Worm (Caenorhabditis elegans) whole organism, young adult: ENCODE measurements around the gene F13D12.3.
A peak's percentile ranks its signal among the peaks of the same experiment; 100 is the strongest.

Source experiments
- B0336.3 ChIP-seq: fragments of 200-800 bp; sonication (Bioruptor generic); IDR thresholded peaks from 2 replicates; pipeline ENCODE4 v1.3.6; 2022; ENCODE audit warnings: missing genetic modification characterization, missing compliant biosample characterization
- F23B12.7 ChIP-seq: sonication (generic microtip); optimal IDR thresholded peaks from 2 replicates; lab custom pipeline; 2017; ENCODE audit warnings: missing genetic modification characterization, mild to moderate bottlenecking, missing compliant biosample characterization, antibody characterized with exemption, moderate library complexity; ENCODE audit not compliant: insufficient read depth
- F33H1.4 ChIP-seq: fragments of 200-800 bp; sonication (Bioruptor generic); IDR thresholded peaks from 2 replicates; pipeline ENCODE4 v1.3.6; 2022; ENCODE audit warnings: missing genetic modification reagents, missing genetic modification characterization, missing compliant biosample characterization
- Y53F4B.3 ChIP-seq: fragments of 200-800 bp; sonication (Bioruptor generic); IDR thresholded peaks from 2 replicates; pipeline ENCODE4 v1.3.6; 2022; ENCODE audit warnings: missing genetic modification reagents, missing genetic modification characterization, missing compliant biosample characterization
- Y53G8AR.9 ChIP-seq: fragments of 200-800 bp; sonication (Bioruptor generic); conservative IDR thresholded peaks from 2 replicates; pipeline ENCODE4 v1.3.6; 2022; ENCODE audit warnings: missing genetic modification reagents, missing genetic modification characterization, missing compliant biosample characterization
- Y56A3A.18 ChIP-seq: fragments of 200-800 bp; sonication (Bioruptor generic); IDR thresholded peaks from 2 replicates; pipeline ENCODE4 v1.3.6; 2022; ENCODE audit warnings: missing genetic modification reagents, missing genetic modification characterization, missing compliant biosample characterization
- ZK185.1 ChIP-seq: sonication (generic microtip); optimal IDR thresholded peaks from 2 replicates; lab custom pipeline; 2016; ENCODE audit warnings: mild to moderate bottlenecking, missing genetic modification characterization, missing compliant biosample characterization; ENCODE audit not compliant: poor library complexity, severe bottlenecking
- ama-1 ChIP-seq, 3 experiments: fragments of 150-350 bp in 1 of 3; sonication (generic microtip) in 2 of 3; optimal IDR thresholded peaks; 2 replicates each; lab custom pipeline; 2014 to 2018; ENCODE audit warnings: missing biosample characterization in 2 of 3, missing genetic modification characterization in 2 of 3, missing genetic modification reagents in 2 of 3
- attf-3 ChIP-seq: fragments of 200-800 bp; sonication (Bioruptor generic); conservative IDR thresholded peaks from 2 replicates; pipeline ENCODE4 v1.3.6; 2022; ENCODE audit warnings: missing genetic modification reagents, missing genetic modification characterization, missing compliant biosample characterization
- attf-5 ChIP-seq: fragments of 200-800 bp; sonication (Bioruptor generic); optimal IDR thresholded peaks from 2 replicates; lab custom pipeline; 2018; ENCODE audit warnings: mild to moderate bottlenecking, missing genetic modification characterization, missing compliant biosample characterization
- bed-2 ChIP-seq: fragments of 200-800 bp; sonication (Bioruptor generic); IDR thresholded peaks from 2 replicates; pipeline ENCODE4 v1.3.6; 2022; ENCODE audit warnings: missing genetic modification reagents, missing genetic modification characterization, missing compliant biosample characterization
- ccch-3 ChIP-seq: fragments of 200-800 bp; sonication (Bioruptor generic); optimal IDR thresholded peaks from 2 replicates; lab custom pipeline; 2018; ENCODE audit warnings: mild to moderate bottlenecking, missing genetic modification characterization, missing compliant biosample characterization
- cebp-1 ChIP-seq, 2 experiments: fragments of 200-800 bp in 1 of 2; sonication (Bioruptor generic) in 1 of 2; sonication (generic microtip) in 1 of 2; IDR thresholded peaks in 1 of 2; optimal IDR thresholded peaks in 1 of 2; 2 replicates each; pipeline versions ENCODE4 v1.3.6 to Lab custom; 2017 to 2022; ENCODE audit warnings: missing compliant biosample characterization in 2 of 2, missing genetic modification characterization in 2 of 2, mild to moderate bottlenecking in 1 of 2, missing genetic modification reagents in 1 of 2, moderate library complexity in 1 of 2
- cebp-2 ChIP-seq: fragments of 200-800 bp; sonication (Bioruptor generic); IDR thresholded peaks from 2 replicates; pipeline ENCODE4 v1.3.6; 2022; ENCODE audit warnings: missing genetic modification characterization, missing compliant biosample characterization
- ceh-27 ChIP-seq: fragments of 200-800 bp; sonication (Bioruptor generic); optimal IDR thresholded peaks from 2 replicates; lab custom pipeline; 2018; ENCODE audit warnings: mild to moderate bottlenecking, missing genetic modification characterization, moderate library complexity, missing compliant biosample characterization
- ceh-79 ChIP-seq: sonication (generic microtip); optimal IDR thresholded peaks from 2 replicates; lab custom pipeline; 2017; ENCODE audit warnings: mild to moderate bottlenecking, missing genetic modification characterization, missing compliant biosample characterization
- chd-7 ChIP-seq: sonication (generic microtip); optimal IDR thresholded peaks from 2 replicates; lab custom pipeline; 2016; ENCODE audit warnings: mild to moderate bottlenecking, missing genetic modification characterization, moderate library complexity, missing compliant biosample characterization
- dox-1 ChIP-seq: fragments of 200-800 bp; sonication (Bioruptor generic); IDR thresholded peaks from 2 replicates; pipeline ENCODE4 v1.3.6; 2022; ENCODE audit warnings: missing genetic modification reagents, missing genetic modification characterization, missing compliant biosample characterization
- efl-1 ChIP-seq: fragments of 150-350 bp; optimal IDR thresholded peaks from 2 replicates; lab custom pipeline; 2014; ENCODE audit warnings: missing biosample characterization, missing genetic modification reagents, missing genetic modification characterization
- egrh-3 ChIP-seq: fragments of 200-800 bp; sonication (Bioruptor generic); IDR thresholded peaks from 2 replicates; pipeline ENCODE4 v1.3.6; 2022; ENCODE audit warnings: missing genetic modification reagents, missing genetic modification characterization, missing compliant biosample characterization
- fkh-3 ChIP-seq: sonication (generic microtip); optimal IDR thresholded peaks from 2 replicates; lab custom pipeline; 2016; ENCODE audit warnings: mild to moderate bottlenecking, missing genetic modification characterization, missing compliant biosample characterization
- him-1 ChIP-seq: sonication (generic microtip); optimal IDR thresholded peaks from 2 replicates; lab custom pipeline; 2016; ENCODE audit warnings: missing genotype, missing genetic modification reagents, missing genetic modification characterization, missing compliant biosample characterization
- hlh-12 ChIP-seq: sonication (generic microtip); optimal IDR thresholded peaks from 2 replicates; lab custom pipeline; 2016; ENCODE audit warnings: missing genetic modification characterization, missing compliant biosample characterization
- hlh-26 ChIP-seq: fragments of 200-800 bp; sonication (Bioruptor generic); conservative IDR thresholded peaks from 2 replicates; pipeline ENCODE4 v1.3.6; 2022; ENCODE audit warnings: missing genetic modification reagents, missing genetic modification characterization, missing compliant biosample characterization
- hsf-1 ChIP-seq: fragments of 200-800 bp; sonication (Bioruptor generic); IDR thresholded peaks from 2 replicates; pipeline ENCODE4 v1.3.6; 2022; ENCODE audit warnings: missing genetic modification reagents, missing genetic modification characterization, missing compliant biosample characterization
- lag-1 ChIP-seq: fragments of 200-800 bp; sonication (Bioruptor generic); IDR thresholded peaks from 2 replicates; pipeline ENCODE4 v1.3.6; 2022; ENCODE audit warnings: missing genetic modification reagents, missing genetic modification characterization, missing compliant biosample characterization
- let-526 ChIP-seq: fragments of 200-800 bp; sonication (Bioruptor generic); IDR thresholded peaks from 2 replicates; pipeline ENCODE4 v1.3.6; 2022; ENCODE audit warnings: missing genetic modification reagents, missing genetic modification characterization, missing compliant biosample characterization
- lin-26 ChIP-seq: fragments of 200-800 bp; sonication (Bioruptor generic); IDR thresholded peaks from 2 replicates; pipeline ENCODE4 v1.3.6; 2022; ENCODE audit warnings: missing genetic modification reagents, missing genetic modification characterization, missing compliant biosample characterization
- lin-54 ChIP-seq: fragments of 200-800 bp; sonication (Bioruptor generic); optimal IDR thresholded peaks from 2 replicates; lab custom pipeline; 2018; ENCODE audit warnings: mild to moderate bottlenecking, missing genetic modification characterization, missing compliant biosample characterization
- lir-1 ChIP-seq: fragments of 200-800 bp; sonication (Bioruptor generic); conservative IDR thresholded peaks from 2 replicates; pipeline ENCODE4 v1.3.6; 2022; ENCODE audit warnings: missing genetic modification reagents, missing genetic modification characterization, missing compliant biosample characterization
- madf-10 ChIP-seq: sonication (generic microtip); optimal IDR thresholded peaks from 2 replicates; lab custom pipeline; 2016; ENCODE audit warnings: mild to moderate bottlenecking, missing genetic modification characterization, missing compliant biosample characterization
- madf-3 ChIP-seq: fragments of 200-800 bp; sonication (Bioruptor generic); IDR thresholded peaks from 2 replicates; pipeline ENCODE4 v1.3.6; 2022; ENCODE audit warnings: missing genetic modification reagents, missing genetic modification characterization, missing compliant biosample characterization
- madf-8 ChIP-seq: fragments of 200-800 bp; sonication (Bioruptor generic); conservative IDR thresholded peaks from 2 replicates; pipeline ENCODE4 v1.3.6; 2022; ENCODE audit warnings: missing genetic modification reagents, missing genetic modification characterization, missing compliant biosample characterization
- mxl-1 ChIP-seq: sonication (generic microtip); optimal IDR thresholded peaks from 2 replicates; lab custom pipeline; 2016; ENCODE audit warnings: missing genetic modification characterization, missing compliant biosample characterization
- nfya-1 ChIP-seq: sonication (generic microtip); optimal IDR thresholded peaks from 2 replicates; lab custom pipeline; 2017; ENCODE audit warnings: antibody characterized with exemption, missing compliant biosample characterization, missing genetic modification characterization, borderline replicate concordance; ENCODE audit not compliant: insufficient read depth
- nhr-80 ChIP-seq: sonication (generic microtip); optimal IDR thresholded peaks from 2 replicates; lab custom pipeline; 2016; ENCODE audit warnings: missing genetic modification characterization, missing compliant biosample characterization
- pbrm-1 ChIP-seq: fragments of 200-800 bp; sonication (Bioruptor generic); IDR thresholded peaks from 2 replicates; pipeline ENCODE4 v1.3.6; 2022; ENCODE audit warnings: missing genetic modification reagents, missing genetic modification characterization, missing compliant biosample characterization
- rec-8 ChIP-seq, 2 experiments: sonication (generic microtip); optimal IDR thresholded peaks; 2 replicates each; lab custom pipeline; 2016; ENCODE audit warnings: mild to moderate bottlenecking in 2 of 2, missing genetic modification characterization in 2 of 2, missing genetic modification reagents in 2 of 2, missing genotype in 2 of 2, missing biosample characterization in 1 of 2, missing compliant biosample characterization in 1 of 2, moderate library complexity in 1 of 2
- repo-1 ChIP-seq: sonication (generic microtip); optimal IDR thresholded peaks from 2 replicates; lab custom pipeline; 2017; ENCODE audit warnings: mild to moderate bottlenecking, missing genetic modification characterization, missing compliant biosample characterization
- snpc-1.3 ChIP-seq: sonication (generic microtip); optimal IDR thresholded peaks from 2 replicates; lab custom pipeline; 2017; ENCODE audit warnings: missing genetic modification characterization, mild to moderate bottlenecking, missing compliant biosample characterization, antibody characterized with exemption, moderate library complexity, missing genotype, missing genetic modification reagents; ENCODE audit not compliant: insufficient read depth
- tbx-9 ChIP-seq: sonication (generic microtip); optimal IDR thresholded peaks from 2 replicates; lab custom pipeline; 2016; ENCODE audit warnings: borderline replicate concordance, missing genetic modification characterization, inconsistent platforms, missing compliant biosample characterization
- xnd-1 ChIP-seq: sonication (generic microtip); optimal IDR thresholded peaks from 2 replicates; lab custom pipeline; 2016; ENCODE audit warnings: missing genotype, missing genetic modification reagents, missing genetic modification characterization, missing compliant biosample characterization
- zim-3 ChIP-seq: sonication (generic microtip); optimal IDR thresholded peaks from 2 replicates; lab custom pipeline; 2017; ENCODE audit warnings: mild to moderate bottlenecking, missing genetic modification characterization, moderate library complexity, missing compliant biosample characterization
- ztf-22 ChIP-seq: fragments of 200-800 bp; sonication (Bioruptor generic); optimal IDR thresholded peaks from 2 replicates; lab custom pipeline; 2018; ENCODE audit warnings: mild to moderate bottlenecking, missing genetic modification characterization, moderate library complexity, missing compliant biosample characterization
- ztf-25 ChIP-seq: fragments of 200-800 bp; sonication (Bioruptor generic); IDR thresholded peaks from 2 replicates; pipeline ENCODE4 v1.3.6; 2022; ENCODE audit warnings: missing genetic modification reagents, missing genetic modification characterization, missing compliant biosample characterization
- ztf-6 ChIP-seq: fragments of 200-800 bp; sonication (Bioruptor generic); IDR thresholded peaks from 2 replicates; pipeline ENCODE4 v1.3.6; 2022; ENCODE audit warnings: missing genetic modification reagents, missing genetic modification characterization, missing compliant biosample characterization

Gene F13D12.3

DNA sequence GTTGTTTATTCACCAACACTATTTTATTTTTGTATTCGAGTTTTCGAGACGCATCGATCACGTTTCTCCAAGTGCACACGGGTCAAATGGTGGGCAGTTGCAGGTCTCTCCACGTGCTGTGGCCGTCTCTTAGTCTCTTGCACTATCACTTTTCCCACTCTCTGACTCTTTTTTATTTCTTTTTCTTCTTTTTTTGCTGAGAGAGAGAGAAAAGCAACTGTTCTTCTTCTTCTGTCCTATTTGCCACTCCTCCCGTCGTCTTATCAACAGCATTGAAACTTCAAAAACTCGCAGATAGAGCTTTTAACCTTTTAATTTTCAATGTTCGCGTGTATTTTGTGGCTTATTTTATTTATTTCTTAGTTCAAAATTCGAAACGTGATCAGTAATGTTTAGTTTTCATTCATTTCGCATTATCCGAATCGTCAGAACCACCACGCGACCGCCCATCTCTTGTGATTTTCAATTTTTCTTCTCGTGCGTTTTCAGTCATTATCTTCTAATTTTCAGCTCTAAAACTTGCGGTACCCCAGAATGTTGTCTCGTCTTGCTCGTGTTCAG, 8.4 kb downstream of the F13D12.3 start, which contains the start of gene alh-8 (continued):
- TF ChIP-seq lin-26 (GFP tag; lab: Robert Waterston, UW) (0 out of 2 replicates have a peak, but pooled peaks have one; percentile 40), attf-3 (GFP tag; lab: Robert Waterston, UW) (0 out of 2 replicates have a peak, but pooled peaks have one; percentile 20), ccch-3 (no peak), zim-3 (no peak), lag-1 (GFP tag; lab: Robert Waterston, UW) (no peak), ZK185.1 (peak; percentile 40), Y53F4B.3 (no peak), dox-1 (0 out of 2 replicates have a peak, but pooled peaks have one; percentile 25), pbrm-1 (GFP tag; lab: Robert Waterston, UW) (0 out of 2 replicates have a peak, but pooled peaks have one; percentile 9), lir-1 (0 out of 2 replicates have a peak, but pooled peaks have one; percentile 30), fkh-3 (tag; lab: Kevin White, UChicago) (no peak), rec-8 (tag; optimal IDR thresholded peaks at IDR 0.05; lab: Kevin White, UChicago) (no peak), repo-1 (tag; lab: Kevin White, UChicago) (no peak), attf-5 (peak; percentile 48), ceh-79 (tag; lab: Kevin White, UChicago) (no peak), tbx-9 (tag; lab: Kevin White, UChicago) (no peak), hlh-26 (no peak), hsf-1 (GFP tag; lab: Robert Waterston, UW) (no peak; the same call in 1 of the 2 replicates), F23B12.7 (tag; lab: Kevin White, UChicago) (no peak), hlh-12 (no peak), nfya-1 (tag; lab: Kevin White, UChicago) (no peak), madf-8 (GFP tag; lab: Robert Waterston, UW) (no peak), egrh-3 (GFP tag; lab: Robert Waterston, UW) (no peak), chd-7 (tag; lab: Kevin White, UChicago) (no peak), ztf-6 (GFP tag; lab: Robert Waterston, UW) (no peak), Y56A3A.18 (GFP tag; lab: Robert Waterston, UW) (no peak), F33H1.4 (GFP tag; lab: Robert Waterston, UW) (no peak), Y53G8AR.9 (GFP tag; lab: Robert Waterston, UW) (peak; percentile 33; the same call in 1 of the 2 replicates), bed-2 (GFP tag; lab: Robert Waterston, UW) (no peak), efl-1 (GFP tag; lab: Kevin White, UChicago) (no peak), him-1 (tag; lab: Kevin White, UChicago) (no peak), snpc-1.3 (no peak), let-526 (no peak), nhr-80 (tag; lab: Kevin White, UChicago) (peak; percentile 88), lin-54 (GFP tag; lab: Kevin White, UChicago) (peak; percentile 33), mxl-1 (tag; lab: Kevin White, UChicago) (no peak), ztf-25 (GFP tag; lab: Robert Waterston, UW) (no peak), ama-1 (optimal IDR thresholded peaks at IDR 0.05; lab: Kevin White, UChicago) (no peak), ama-1 (GFP tag; optimal IDR thresholded peaks at IDR 0.05; lab: Kevin White, UChicago) (no peak), madf-10 (tag; lab: Kevin White, UChicago) (peak; percentile 22), ceh-27 (GFP tag; lab: Kevin White, UChicago) (no peak), B0336.3 (GFP tag; lab: Robert Waterston, UW) (no peak; the same call in 1 of the 2 replicates), xnd-1 (tag; lab: Kevin White, UChicago) (no peak), cebp-2 (GFP tag; lab: Robert Waterston, UW) (no peak), cebp-1 (GFP tag; IDR thresholded peaks at IDR 0.05; lab: Robert Waterston, UW) (no peak; the same call in 1 of the 2 replicates), cebp-1 (tag; optimal IDR thresholded peaks at IDR 0.05; lab: Kevin White, UChicago) (peak; percentile 61), madf-3 (GFP tag; lab: Robert Waterston, UW) (peak; percentile 80), ztf-22 (peak; percentile 29)
